Worm (Caenorhabditis elegans) whole organism, L4 larva: Measurements from ENCODE around the gene C37H5.13.

Experiments
- F37D6.2 ChIP-seq: sonication (generic microtip); optimal IDR thresholded peaks from 2 replicates; lab custom pipeline; 2016; ENCODE audit warnings: mild to moderate bottlenecking, missing genetic modification characterization, missing compliant biosample characterization
- F49E8.2 ChIP-seq: sonication (generic microtip); optimal IDR thresholded peaks from 2 replicates; lab custom pipeline; 2016; ENCODE audit warnings: missing compliant biosample characterization, mild to moderate bottlenecking, missing genetic modification characterization, borderline replicate concordance
- Y48G9A.11 ChIP-seq: fragments of 200-800 bp; sonication (Bioruptor generic); IDR thresholded peaks from 2 replicates; pipeline ENCODE4 v1.3.6; 2022; ENCODE audit warnings: missing genetic modification reagents, missing genetic modification characterization, missing compliant biosample characterization
- Y5F2A.4 ChIP-seq: fragments of 200-800 bp; sonication (Bioruptor generic); optimal IDR thresholded peaks from 2 replicates; lab custom pipeline; 2018; ENCODE audit warnings: mild to moderate bottlenecking, missing genetic modification characterization, missing compliant biosample characterization
- aha-1 ChIP-seq: fragments of 150-350 bp; peaks from one replicate; lab custom pipeline; 2014; ENCODE audit warnings: missing biosample characterization, missing genetic modification characterization
- ama-1 ChIP-seq: fragments of 150-350 bp; optimal IDR thresholded peaks from 2 replicates; lab custom pipeline; 2014; ENCODE audit warnings: inconsistent platforms, mixed read lengths
- arid-1 ChIP-seq: fragments of 200-800 bp; sonication (Bioruptor generic); conservative IDR thresholded peaks from 2 replicates; pipeline ENCODE4 v1.3.6; 2022; ENCODE audit warnings: missing genetic modification reagents, missing genetic modification characterization, missing compliant biosample characterization
- attf-4 ChIP-seq: sonication (generic microtip); optimal IDR thresholded peaks from 3 replicates; lab custom pipeline; 2017; ENCODE audit warnings: missing biosample characterization, missing genetic modification characterization
- ceh-20 ChIP-seq: fragments of 200-800 bp; sonication (Bioruptor generic); IDR thresholded peaks from 2 replicates; pipeline ENCODE4 v1.3.6; 2022; ENCODE audit warnings: missing genetic modification reagents, missing genetic modification characterization, missing compliant biosample characterization
- ceh-82 ChIP-seq: sonication (generic microtip); optimal IDR thresholded peaks from 2 replicates; lab custom pipeline; 2017; ENCODE audit warnings: missing biosample characterization, missing genetic modification characterization
- ces-1 ChIP-seq: fragments of 150-350 bp; sonication (generic microtip); optimal IDR thresholded peaks from 4 replicates; lab custom pipeline; 2014; ENCODE audit warnings: missing biosample characterization, missing genetic modification reagents, missing genetic modification characterization
- cey-2 ChIP-seq: sonication (generic microtip); optimal IDR thresholded peaks from 3 replicates; lab custom pipeline; 2017; ENCODE audit warnings: missing genetic modification characterization, mild to moderate bottlenecking, missing compliant biosample characterization, antibody characterized with exemption, borderline replicate concordance; ENCODE audit not compliant: insufficient read depth
- ctbp-1 ChIP-seq: fragments of 200-800 bp; sonication (Bioruptor generic); IDR thresholded peaks from 2 replicates; pipeline ENCODE4 v1.3.6; 2022; ENCODE audit warnings: missing genetic modification reagents, missing genetic modification characterization, missing compliant biosample characterization
- daf-12 ChIP-seq: fragments of 150-350 bp; optimal IDR thresholded peaks from 2 replicates; lab custom pipeline; 2014; ENCODE audit warnings: missing biosample characterization, missing genetic modification reagents, missing genetic modification characterization
- daf-16 ChIP-seq, 3 experiments: sonication (generic microtip); optimal IDR thresholded peaks; 2 replicates each; lab custom pipeline; 2016 to 2017; ENCODE audit warnings: missing genetic modification characterization in 3 of 3, missing genetic modification reagents in 3 of 3, mild to moderate bottlenecking in 2 of 3, missing compliant biosample characterization in 2 of 3, missing biosample characterization in 1 of 3, moderate library complexity in 1 of 3
- daf-19 ChIP-seq: fragments of 200-800 bp; sonication (Bioruptor generic); conservative IDR thresholded peaks from 2 replicates; pipeline ENCODE4 v1.3.6; 2022; ENCODE audit warnings: missing genetic modification characterization, missing compliant biosample characterization
- dmd-6 ChIP-seq: fragments of 200-800 bp; sonication (Bioruptor generic); IDR thresholded peaks from 2 replicates; pipeline ENCODE4 v1.3.6; 2022; ENCODE audit warnings: missing genetic modification reagents, missing genetic modification characterization, missing compliant biosample characterization
- duxl-1 ChIP-seq: sonication (generic microtip); optimal IDR thresholded peaks from 2 replicates; lab custom pipeline; 2016; ENCODE audit warnings: mild to moderate bottlenecking, missing genetic modification characterization, moderate library complexity, missing compliant biosample characterization; ENCODE audit not compliant: poor library complexity
- dve-1 ChIP-seq: sonication (generic microtip); optimal IDR thresholded peaks from 2 replicates; lab custom pipeline; 2017; ENCODE audit warnings: antibody characterized with exemption, mild to moderate bottlenecking, missing genetic modification characterization, missing compliant biosample characterization; ENCODE audit not compliant: insufficient read depth
- fos-1 ChIP-seq: fragments of 150-350 bp; optimal IDR thresholded peaks from 2 replicates; lab custom pipeline; 2014; ENCODE audit warnings: missing biosample characterization, missing genetic modification characterization
- hif-1 ChIP-seq, 2 experiments: sonication (generic microtip); optimal IDR thresholded peaks; 2 replicates each; lab custom pipeline; 2016 to 2017; ENCODE audit warnings: missing compliant biosample characterization in 2 of 2, missing genetic modification characterization in 2 of 2, missing genetic modification reagents in 2 of 2, missing genotype in 2 of 2, mild to moderate bottlenecking in 1 of 2
- hlh-11 ChIP-seq: fragments of 200-800 bp; sonication (Bioruptor generic); optimal IDR thresholded peaks from 2 replicates; lab custom pipeline; 2018; ENCODE audit warnings: mild to moderate bottlenecking, missing genetic modification characterization, missing compliant biosample characterization
- hlh-30 ChIP-seq: sonication (generic microtip); optimal IDR thresholded peaks from 2 replicates; lab custom pipeline; 2017; ENCODE audit warnings: antibody characterized with exemption, mild to moderate bottlenecking, missing genetic modification characterization, missing compliant biosample characterization; ENCODE audit not compliant: insufficient read depth
- hmg-1.1 ChIP-seq: fragments of 200-800 bp; sonication (Bioruptor generic); IDR thresholded peaks from 2 replicates; pipeline ENCODE4 v1.3.6; 2022; ENCODE audit warnings: missing genetic modification reagents, missing genetic modification characterization, missing compliant biosample characterization
- jun-1 ChIP-seq: fragments of 150-350 bp; optimal IDR thresholded peaks from 2 replicates; lab custom pipeline; 2014; ENCODE audit warnings: missing biosample characterization, missing genetic modification reagents, missing genetic modification characterization
- lim-7 ChIP-seq: fragments of 200-800 bp; sonication (Bioruptor generic); IDR thresholded peaks from 2 replicates; pipeline ENCODE4 v1.3.6; 2022; ENCODE audit warnings: missing genetic modification characterization, missing compliant biosample characterization
- lin-1 ChIP-seq: fragments of 200-800 bp; sonication (Bioruptor generic); IDR thresholded peaks from 2 replicates; pipeline ENCODE4 v1.3.6; 2022; ENCODE audit warnings: missing genetic modification reagents, missing genetic modification characterization, missing compliant biosample characterization
- lin-13 ChIP-seq: fragments of 150-350 bp; optimal IDR thresholded peaks from 2 replicates; lab custom pipeline; 2014; ENCODE audit warnings: missing biosample characterization, missing genetic modification reagents, missing genetic modification characterization
- lin-38 ChIP-seq: fragments of 200-800 bp; sonication (Bioruptor generic); IDR thresholded peaks from 2 replicates; pipeline ENCODE4 v1.3.6; 2022; ENCODE audit warnings: missing genetic modification reagents, missing genetic modification characterization, missing compliant biosample characterization
- lsy-2 ChIP-seq, 2 experiments: fragments of 150-350 bp in 1 of 2; sonication (generic microtip) in 1 of 2; optimal IDR thresholded peaks; 2 replicates each; lab custom pipeline; 2014 to 2017; ENCODE audit warnings: missing biosample characterization in 2 of 2, missing genetic modification characterization in 2 of 2
- mxl-3 ChIP-seq: fragments of 200-800 bp; sonication (Bioruptor generic); optimal IDR thresholded peaks from 2 replicates; lab custom pipeline; 2018; ENCODE audit warnings: mild to moderate bottlenecking, missing genetic modification characterization, missing compliant biosample characterization
- nhr-10 ChIP-seq: fragments of 150-350 bp; optimal IDR thresholded peaks from 2 replicates; lab custom pipeline; 2014; ENCODE audit warnings: missing biosample characterization, missing genetic modification characterization
- nhr-102 ChIP-seq: sonication (generic microtip); optimal IDR thresholded peaks from 2 replicates; lab custom pipeline; 2016; ENCODE audit warnings: mild to moderate bottlenecking, missing genetic modification characterization, moderate library complexity, missing compliant biosample characterization
- nhr-111 ChIP-seq: fragments of 200-800 bp; sonication (Bioruptor generic); optimal IDR thresholded peaks from 2 replicates; lab custom pipeline; 2018; ENCODE audit warnings: mild to moderate bottlenecking, missing genetic modification characterization, missing compliant biosample characterization
- nhr-28 ChIP-seq: fragments of 150-350 bp; optimal IDR thresholded peaks from 2 replicates; lab custom pipeline; 2014; ENCODE audit warnings: missing biosample characterization, missing genetic modification characterization
- nhr-76 ChIP-seq: fragments of 150-350 bp; optimal IDR thresholded peaks from 2 replicates; lab custom pipeline; 2014; ENCODE audit warnings: missing biosample characterization, missing genetic modification characterization
- nhr-77 ChIP-seq: fragments of 150-350 bp; optimal IDR thresholded peaks from 2 replicates; lab custom pipeline; 2014; ENCODE audit warnings: missing biosample characterization, missing genetic modification characterization
- php-3 ChIP-seq: fragments of 200-800 bp; sonication (Bioruptor generic); IDR thresholded peaks from 2 replicates; pipeline ENCODE4 v1.3.6; 2022; ENCODE audit warnings: missing genetic modification reagents, missing genetic modification characterization, missing compliant biosample characterization
- saeg-2 ChIP-seq: fragments of 200-800 bp; sonication (Bioruptor generic); IDR thresholded peaks from 2 replicates; pipeline ENCODE4 v1.3.6; 2022; ENCODE audit warnings: missing genetic modification reagents, missing genetic modification characterization, missing compliant biosample characterization
- set-16 ChIP-seq: fragments of 200-800 bp; sonication (Bioruptor generic); IDR thresholded peaks from 2 replicates; pipeline ENCODE4 v1.3.6; 2022; ENCODE audit warnings: missing genetic modification reagents, missing genetic modification characterization, missing compliant biosample characterization
- skn-1 ChIP-seq: fragments of 150-350 bp; optimal IDR thresholded peaks from 2 replicates; lab custom pipeline; 2014; ENCODE audit warnings: missing biosample characterization, missing genetic modification characterization
- snpc-1.2 ChIP-seq: fragments of 200-800 bp; sonication (Bioruptor generic); IDR thresholded peaks from 2 replicates; pipeline ENCODE4 v1.3.6; 2022; ENCODE audit warnings: missing genetic modification reagents, missing genetic modification characterization, missing compliant biosample characterization
- snpc-4 ChIP-seq: fragments of 150-350 bp; optimal IDR thresholded peaks from 2 replicates; lab custom pipeline; 2014; ENCODE audit warnings: missing biosample characterization, missing genetic modification characterization
- spr-1 ChIP-seq: sonication (generic microtip); optimal IDR thresholded peaks from 2 replicates; lab custom pipeline; 2016; ENCODE audit warnings: mild to moderate bottlenecking, missing genetic modification characterization, missing compliant biosample characterization
- tra-1 ChIP-seq: fragments of 200-800 bp; sonication (Bioruptor generic); IDR thresholded peaks from 2 replicates; pipeline ENCODE4 v1.3.6; 2022; ENCODE audit warnings: missing genetic modification reagents, missing genetic modification characterization, missing compliant biosample characterization
- unc-130 ChIP-seq: sonication (generic microtip); optimal IDR thresholded peaks from 2 replicates; lab custom pipeline; 2016; ENCODE audit warnings: missing genetic modification reagents, missing genetic modification characterization, missing compliant biosample characterization
- unc-39 ChIP-seq: sonication (generic microtip); optimal IDR thresholded peaks from 2 replicates; lab custom pipeline; 2017; ENCODE audit warnings: missing biosample characterization, missing genetic modification characterization
- vab-7 ChIP-seq: fragments of 200-800 bp; sonication (Bioruptor generic); IDR thresholded peaks from 2 replicates; pipeline ENCODE4 v1.3.6; 2022; ENCODE audit warnings: missing genetic modification reagents, missing genetic modification characterization, missing compliant biosample characterization
- zag-1 ChIP-seq: fragments of 150-350 bp; optimal IDR thresholded peaks from 2 replicates; lab custom pipeline; 2014; ENCODE audit warnings: missing biosample characterization, missing genetic modification characterization
- zfp-3 ChIP-seq: fragments of 200-800 bp; sonication (Bioruptor generic); conservative IDR thresholded peaks from 2 replicates; pipeline ENCODE4 v1.3.6; 2022; ENCODE audit warnings: missing genetic modification reagents, missing genetic modification characterization, missing compliant biosample characterization
- zip-2 ChIP-seq: fragments of 150-350 bp; optimal IDR thresholded peaks from 2 replicates; lab custom pipeline; 2014; ENCODE audit warnings: missing biosample characterization, missing genetic modification characterization
- ztf-7 ChIP-seq: fragments of 150-350 bp; optimal IDR thresholded peaks from 2 replicates; lab custom pipeline; 2014; ENCODE audit warnings: missing biosample characterization, missing genetic modification characterization

C37H5.13 gene

DNA sequence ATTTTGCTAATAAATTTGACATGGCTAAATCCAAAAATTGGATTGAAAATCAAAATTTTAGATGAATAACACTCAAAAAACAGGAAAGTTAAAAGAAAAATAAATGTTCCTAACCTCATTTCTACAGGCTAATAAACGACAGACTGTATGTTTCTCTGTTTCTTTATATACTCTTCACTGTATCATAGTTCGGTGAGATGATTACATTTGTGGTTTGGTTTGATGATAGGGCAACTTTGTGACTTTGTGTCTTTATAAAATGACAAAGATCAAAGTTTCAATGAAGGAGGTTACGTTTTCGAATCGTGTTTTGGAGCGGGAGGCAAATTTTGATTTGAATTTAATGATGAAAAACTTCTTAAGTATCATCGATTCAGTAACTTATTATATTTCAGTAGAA is 26.7 kb upstream of the C37H5.13 start, which contains the start of gene ugt-12:
ugt-12 (minus strand) TSS at position 153 of the 400 bp plus-strand sequence.
- TF ChIP-seq hmg-1.1 (GFP tag; lab: Robert Waterston, UW): no peak
- TF ChIP-seq hlh-30 (tag; lab: Kevin White, UChicago): peak; percentile 18
- TF ChIP-seq ama-1 (lab: Kevin White, UChicago): no peak
- no peak for TF ChIP-seq nhr-111 (GFP tag; lab: Kevin White, UChicago)
- TF ChIP-seq ztf-7 (tag; lab: Kevin White, UChicago): peak; percentile 57
- TF ChIP-seq Y5F2A.4: no peak
- TF ChIP-seq snpc-4 (tag; lab: Kevin White, UChicago): no peak
- no peak for TF ChIP-seq F37D6.2 (tag; lab: Kevin White, UChicago)
- TF ChIP-seq dve-1 (tag; lab: Kevin White, UChicago): peak; percentile 35
- no peak for TF ChIP-seq ces-1
- no peak for TF ChIP-seq arid-1
- no peak for TF ChIP-seq attf-4 (tag; lab: Kevin White, UChicago)
- no peak for TF ChIP-seq saeg-2 (GFP tag; lab: Robert Waterston, UW)
- TF ChIP-seq aha-1: no peak
- no peak for TF ChIP-seq vab-7 (GFP tag; lab: Robert Waterston, UW)
- no peak for TF ChIP-seq nhr-76 (tag; lab: Kevin White, UChicago)
- TF ChIP-seq php-3: no peak
- TF ChIP-seq mxl-3: no peak
- no peak for TF ChIP-seq lin-13
- no peak for TF ChIP-seq spr-1 (tag; lab: Kevin White, UChicago)
- TF ChIP-seq dmd-6 (GFP tag; lab: Robert Waterston, UW): peak; percentile 60
- TF ChIP-seq fos-1: no peak
- TF ChIP-seq set-16 (GFP tag; lab: Robert Waterston, UW): no peak
- no peak for TF ChIP-seq daf-12
- TF ChIP-seq ctbp-1 (GFP tag; lab: Robert Waterston, UW): no peak
- no peak for TF ChIP-seq lsy-2 (tag; optimal IDR thresholded peaks at IDR 0.05; lab: Kevin White, UChicago)
- TF ChIP-seq duxl-1 (tag; lab: Kevin White, UChicago): no peak
- no peak for TF ChIP-seq Y48G9A.11 (GFP tag; lab: Robert Waterston, UW)
- TF ChIP-seq lim-7 (GFP tag; lab: Robert Waterston, UW): no peak
- peak; percentile 58 for TF ChIP-seq nhr-77 (tag; lab: Kevin White, UChicago)
- TF ChIP-seq jun-1 (tag; lab: Kevin White, UChicago): no peak
- no peak for TF ChIP-seq zip-2 (tag; lab: Kevin White, UChicago)
- peak; percentile 37 for TF ChIP-seq hlh-11
- no peak for TF ChIP-seq ceh-82 (tag; lab: Kevin White, UChicago)
- TF ChIP-seq daf-16 (GFP tag; optimal IDR thresholded peaks at IDR 0.05; lab: Kevin White, UChicago): no peak
- peak; percentile 54 for TF ChIP-seq daf-16 (tag; optimal IDR thresholded peaks at IDR 0.05; lab: Kevin White, UChicago)
- TF ChIP-seq F49E8.2 (tag; lab: Kevin White, UChicago): no peak
- no peak for TF ChIP-seq hif-1 (tag; optimal IDR thresholded peaks at IDR 0.05; lab: Kevin White, UChicago)
- TF ChIP-seq skn-1 (tag; lab: Kevin White, UChicago): no peak
- TF ChIP-seq lin-38 (GFP tag; lab: Robert Waterston, UW): no peak
- peak; percentile 93 for TF ChIP-seq nhr-28 (tag; lab: Kevin White, UChicago)
- no peak for TF ChIP-seq snpc-1.2
- TF ChIP-seq daf-19 (GFP tag; lab: Robert Waterston, UW): no peak
- no peak for TF ChIP-seq tra-1
- no peak for TF ChIP-seq nhr-10 (tag; lab: Kevin White, UChicago)
- TF ChIP-seq nhr-102 (tag; lab: Kevin White, UChicago): peak; percentile 28
- TF ChIP-seq unc-130: no peak
- no peak for TF ChIP-seq zag-1 (tag; lab: Kevin White, UChicago)
- no peak for TF ChIP-seq lin-1 (GFP tag; lab: Robert Waterston, UW)
- TF ChIP-seq cey-2 (tag; lab: Kevin White, UChicago): no peak
- no peak for TF ChIP-seq ceh-20 (GFP tag; lab: Robert Waterston, UW)
- no peak for TF ChIP-seq unc-39 (tag; lab: Kevin White, UChicago)
- no peak for TF ChIP-seq zfp-3
